Worm (Caenorhabditis elegans): ENCODE measurements around the gene F55G1.15.

F55G1.15 gene

ce11 chrIV:7486201-7486947 is 14.9 kb downstream of the F55G1.15 start, which contains the start of the genes his-61 and his-62 (continued):
- peak; percentile 67 for TF ChIP-seq T20F7.1 (GFP tag; optimal IDR thresholded peaks at IDR 0.05)
- peak; percentile 90 for TF ChIP-seq mep-1 (tag; optimal IDR thresholded peaks at IDR 0.05)
- peak; percentile 4; the same call in 1 of the 2 replicates for TF ChIP-seq arid-1 (GFP tag; conservative IDR thresholded peaks at IDR 0.05)
- TF ChIP-seq mdt-29 (GFP tag; IDR thresholded peaks at IDR 0.05): no peak
- peak; percentile 48; the same call in 1 of the 2 replicates for TF ChIP-seq hmg-1.1 (GFP tag; IDR thresholded peaks at IDR 0.05)
- TF ChIP-seq lin-15B (tag; optimal IDR thresholded peaks at IDR 0.05): no peak
- TF ChIP-seq nhr-10 (tag; optimal IDR thresholded peaks at IDR 0.05): peak; percentile 6
- peak; percentile 74 for TF ChIP-seq rbr-2 (tag; optimal IDR thresholded peaks at IDR 0.05)
- TF ChIP-seq ceh-28 (tag; optimal IDR thresholded peaks at IDR 0.05): no peak
- no peak for TF ChIP-seq mxl-3 (GFP tag; optimal IDR thresholded peaks at IDR 0.05)
- TF ChIP-seq mdl-1 (tag; optimal IDR thresholded peaks at IDR 0.05): no peak
- peak; percentile 72 for TF ChIP-seq F10B5.3 (tag; optimal IDR thresholded peaks at IDR 0.05)
- no peak for TF ChIP-seq ceh-44 (GFP tag; IDR thresholded peaks at IDR 0.05)
- TF ChIP-seq gei-8 (GFP tag; optimal IDR thresholded peaks at IDR 0.05): no peak
- TF ChIP-seq dmd-9 (GFP tag; IDR thresholded peaks at IDR 0.05): no peak
- peak; percentile 74 for TF ChIP-seq nhr-6 (tag; optimal IDR thresholded peaks at IDR 0.05)
- TF ChIP-seq pha-4 (GFP tag; IDR thresholded peaks at IDR 0.05): peak; percentile 66; the same call in 1 of the 2 replicates
- TF ChIP-seq pha-4 (tag; optimal IDR thresholded peaks at IDR 0.05): no peak
- TF ChIP-seq ceh-32 (tag; optimal IDR thresholded peaks at IDR 0.05; ENCODE audit: poor library complexity): no peak
- no peak for TF ChIP-seq nhr-237 (tag; optimal IDR thresholded peaks at IDR 0.05)
- peak; percentile 40; the same call in 1 of the 2 replicates for TF ChIP-seq vab-7 (GFP tag; IDR thresholded peaks at IDR 0.05)
- TF ChIP-seq nhr-76 (tag; optimal IDR thresholded peaks at IDR 0.05): no peak
- no peak for TF ChIP-seq fos-1 (tag; optimal IDR thresholded peaks at IDR 0.05)
- TF ChIP-seq ceh-62 (tag; optimal IDR thresholded peaks at IDR 0.05): no peak
- TF ChIP-seq lim-7 (GFP tag; IDR thresholded peaks at IDR 0.05): peak; percentile 64
- TF ChIP-seq lin-1 (GFP tag; IDR thresholded peaks at IDR 0.05): peak; percentile 45; the same call in 1 of the 2 replicates
- TF ChIP-seq spr-1 (tag; optimal IDR thresholded peaks at IDR 0.05): no peak
- TF ChIP-seq F37D6.2 (tag; optimal IDR thresholded peaks at IDR 0.05): no peak
- no peak for TF ChIP-seq Y75B8A.6 (GFP tag; IDR thresholded peaks at IDR 0.05)
- TF ChIP-seq hlh-11 (tag; optimal IDR thresholded peaks at IDR 0.05): peak; percentile 91

ce11 chrIV:7485565-7486200 is 15.6 kb downstream of the F55G1.15 start:
- TF ChIP-seq Y105C5A.15 (GFP tag; IDR thresholded peaks at IDR 0.05) (peak; percentile 32; the same call in 1 of the 2 replicates), lim-7 (GFP tag; IDR thresholded peaks at IDR 0.05) (peak; percentile 23; the same call in 1 of the 2 replicates), F26F4.8 (GFP tag; conservative IDR thresholded peaks at IDR 0.05) (peak; percentile 64; the same call in 1 of the 2 replicates), F49E8.2 (tag; optimal IDR thresholded peaks at IDR 0.05; ENCODE audit: borderline replicate concordance) (peak; percentile 14), D1046.2 (GFP tag; IDR thresholded peaks at IDR 0.05) (0 out of 2 replicates have a peak, but pooled peaks have one; percentile 8), egl-43 (GFP tag; IDR thresholded peaks at IDR 0.05) (peak; percentile 60; the same call in 1 of the 2 replicates)

- no peak for TF ChIP-seq egl-27 (tag; optimal IDR thresholded peaks at IDR 0.05)
- peak; percentile 57 for TF ChIP-seq aha-1 (tag)
- TF ChIP-seq nhr-102 (tag; optimal IDR thresholded peaks at IDR 0.05): no peak
- peak; percentile 12 for TF ChIP-seq fkh-10 (GFP tag; optimal IDR thresholded peaks at IDR 0.05)
- peak; percentile 69 for TF ChIP-seq dpl-1 (GFP tag; optimal IDR thresholded peaks at IDR 0.05)
These were observed 23.1 kb downstream of the F55G1.15 start, which contains the start of gene rod-1 for ce11 chrIV:7478134-7478533. Gene rod-1 (plus strand): TSS chrIV:7478452.
